Worm (Caenorhabditis elegans) whole organism, midembryonic: ENCODE measurements around the gene C05A9.2.

Experiments used
- T22C8.4 ChIP-seq: fragments of 200-800 bp; sonication (Bioruptor generic); IDR thresholded peaks from 2 replicates; pipeline ENCODE4 v1.3.6; 2022; ENCODE audit warnings: missing genetic modification characterization, missing compliant biosample characterization
- cog-1 ChIP-seq: sonication (generic microtip); optimal IDR thresholded peaks from 2 replicates; lab custom pipeline; 2016; ENCODE audit warnings: missing genetic modification characterization, missing compliant biosample characterization
- flt-1 ChIP-seq: fragments of 200-800 bp; sonication (Bioruptor generic); IDR thresholded peaks from 2 replicates; pipeline ENCODE4 v1.3.6; 2022; ENCODE audit warnings: missing genetic modification characterization, missing compliant biosample characterization
- klf-2 ChIP-seq: fragments of 200-800 bp; sonication (Bioruptor generic); conservative IDR thresholded peaks from 2 replicates; pipeline ENCODE4 v1.3.6; 2022; ENCODE audit warnings: missing genetic modification reagents, missing genetic modification characterization, missing compliant biosample characterization
- med-1 ChIP-seq: sonication (generic microtip); optimal IDR thresholded peaks from 2 replicates; lab custom pipeline; 2017; ENCODE audit warnings: missing genetic modification characterization, mild to moderate bottlenecking, missing compliant biosample characterization, antibody characterized with exemption, missing genetic modification reagents; ENCODE audit not compliant: insufficient read depth
- ref-1 ChIP-seq: fragments of 200-800 bp; sonication (Bioruptor generic); conservative IDR thresholded peaks from 2 replicates; pipeline ENCODE4 v1.3.6; 2022; ENCODE audit warnings: missing genetic modification reagents, missing genetic modification characterization, missing compliant biosample characterization
- tab-1 ChIP-seq: fragments of 200-800 bp; sonication (Bioruptor generic); IDR thresholded peaks from 2 replicates; pipeline ENCODE4 v1.3.6; 2022; ENCODE audit warnings: missing genetic modification characterization, missing compliant biosample characterization
- ztf-23 ChIP-seq: fragments of 200-800 bp; sonication (Bioruptor generic); IDR thresholded peaks from 2 replicates; pipeline ENCODE4 v1.3.6; 2022; ENCODE audit warnings: missing genetic modification reagents, missing genetic modification characterization, missing compliant biosample characterization
- ztf-29 ChIP-seq: fragments of 200-800 bp; sonication (Bioruptor generic); IDR thresholded peaks from 2 replicates; pipeline ENCODE4 v1.3.6; 2022; ENCODE audit warnings: missing genetic modification reagents, missing genetic modification characterization, missing compliant biosample characterization

Gene C05A9.2

ce11 chrX:10877138-10877743, 32.8 kb upstream of the C05A9.2 start, which contains the start of gene pgp-6:
Gene pgp-6, minus strand, starts transcription at chrX:10877425.
- TF ChIP-seq T22C8.4 (GFP tag; lab: Robert Waterston, UW) (no peak), klf-2 (GFP tag; lab: Robert Waterston, UW) (no peak), med-1 (no peak), ztf-29 (GFP tag; lab: Robert Waterston, UW) (no peak), cog-1 (tag; lab: Kevin White, UChicago) (no peak), ref-1 (GFP tag; lab: Robert Waterston, UW) (no peak), tab-1 (GFP tag; lab: Robert Waterston, UW) (no peak), flt-1 (GFP tag; lab: Robert Waterston, UW) (no peak), ztf-23 (GFP tag; lab: Robert Waterston, UW) (no peak)

DNA sequence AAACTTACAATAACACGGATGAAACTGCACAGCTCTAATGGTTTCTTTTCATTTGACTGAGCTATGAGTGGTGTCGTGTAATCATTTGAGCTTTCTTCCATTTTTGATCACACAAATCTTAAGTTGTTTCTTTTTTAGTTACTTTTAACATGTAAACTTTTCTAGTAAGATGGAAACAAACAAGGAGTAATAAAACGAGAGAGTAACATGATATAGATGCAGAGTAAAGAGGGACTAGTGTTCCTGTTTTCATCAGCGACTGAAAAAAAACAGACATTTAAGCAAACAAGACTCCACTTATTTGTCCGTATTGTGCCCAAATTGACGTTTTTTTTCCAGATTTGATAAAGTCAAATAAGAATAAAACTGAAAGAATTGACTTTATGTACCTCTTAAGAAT, 25.7 kb upstream of the C05A9.2 start, which contains the start of gene pgp-7:
TSS of gene pgp-7 (minus strand) at position 101 of the 400 bp plus-strand sequence.
- no peak for TF ChIP-seq ref-1 (GFP tag; lab: Robert Waterston, UW)
- no peak for TF ChIP-seq flt-1 (GFP tag; lab: Robert Waterston, UW)
- no peak for TF ChIP-seq ztf-29 (GFP tag; lab: Robert Waterston, UW)
- TF ChIP-seq ztf-23 (GFP tag; lab: Robert Waterston, UW) = no peak
- no peak for TF ChIP-seq tab-1 (GFP tag; lab: Robert Waterston, UW)
- TF ChIP-seq med-1 = no peak
- TF ChIP-seq cog-1 (tag; lab: Kevin White, UChicago) = no peak
- TF ChIP-seq T22C8.4 (GFP tag; lab: Robert Waterston, UW) = no peak

ce11 chrX:10864322-10864721, 19.8 kb upstream of the C05A9.2 start, which contains the start of gene pgp-8:
Gene pgp-8, minus strand, starts transcription at chrX:10864422.
- TF ChIP-seq cog-1 (tag; lab: Kevin White, UChicago) (no peak), flt-1 (GFP tag; lab: Robert Waterston, UW) (no peak)

DNA sequence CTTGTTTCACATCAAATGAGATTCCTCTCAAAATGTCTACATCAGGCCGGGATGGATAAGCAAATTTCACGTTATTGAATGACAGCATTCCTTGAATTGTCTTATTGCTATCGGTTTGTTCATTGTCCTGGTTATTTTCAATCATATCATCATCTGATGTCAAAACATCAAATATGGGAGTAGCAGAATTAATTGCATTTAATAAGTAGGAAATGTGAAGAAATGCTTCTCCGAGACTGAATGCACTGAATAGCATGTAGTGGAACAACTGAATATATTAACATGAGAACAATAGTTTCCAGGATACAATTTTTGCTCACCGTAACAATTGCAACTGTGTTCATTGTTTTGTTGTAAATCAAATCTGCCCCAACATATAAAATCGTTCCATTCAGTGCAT, 18.1 kb upstream of the C05A9.2 start:
- TF ChIP-seq ref-1 (GFP tag; lab: Robert Waterston, UW) = no peak
- TF ChIP-seq cog-1 (tag; lab: Kevin White, UChicago) = no peak
- no peak for TF ChIP-seq med-1

DNA sequence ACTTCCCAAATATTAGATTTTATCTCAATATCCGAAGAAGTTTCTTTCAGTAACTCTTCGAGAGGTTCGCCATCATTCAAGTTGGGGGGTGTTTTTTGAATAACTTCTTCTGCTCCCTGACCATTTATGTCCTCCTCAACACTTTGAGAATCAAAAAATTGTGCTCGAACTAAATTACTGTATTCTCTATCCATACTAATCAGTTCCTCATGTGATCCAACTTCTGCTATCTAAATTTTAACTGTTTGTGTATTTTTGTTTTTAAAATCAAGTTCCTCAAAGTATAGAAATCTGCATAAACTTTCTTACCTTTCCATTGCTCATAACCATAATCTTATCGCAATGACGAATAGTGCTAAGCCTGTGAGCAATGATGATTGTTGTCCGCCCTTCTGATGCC, 17.2 kb upstream of the C05A9.2 start:
- TF ChIP-seq med-1 (no peak), tab-1 (GFP tag; lab: Robert Waterston, UW) (no peak), ref-1 (GFP tag; lab: Robert Waterston, UW) (no peak)

DNA sequence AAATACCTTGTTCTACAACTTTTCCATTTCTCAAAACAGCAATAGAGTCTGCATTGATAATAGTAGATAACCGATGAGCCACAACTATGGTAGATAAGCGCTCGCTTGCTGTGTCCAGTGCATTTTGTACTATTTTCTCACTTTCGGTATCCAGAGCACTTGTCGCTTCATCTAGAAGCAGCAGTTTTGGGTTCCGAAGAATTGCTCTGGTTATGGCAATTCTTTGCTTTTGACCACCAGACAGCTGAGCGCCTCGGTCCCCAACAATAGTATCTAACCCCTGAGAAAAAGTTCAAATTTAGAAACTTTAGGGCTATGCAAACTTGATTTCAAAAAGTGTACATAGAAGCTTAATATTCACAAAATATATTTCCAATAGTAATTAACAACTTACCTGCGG, 15.1 kb upstream of the C05A9.2 start:
- TF ChIP-seq T22C8.4 (GFP tag; lab: Robert Waterston, UW) = no peak
- no peak for TF ChIP-seq ztf-23 (GFP tag; lab: Robert Waterston, UW)
- no peak for TF ChIP-seq ztf-29 (GFP tag; lab: Robert Waterston, UW)
- TF ChIP-seq cog-1 (tag; lab: Kevin White, UChicago) = no peak
- TF ChIP-seq klf-2 (GFP tag; lab: Robert Waterston, UW) = no peak
- TF ChIP-seq med-1 = no peak
- no peak for TF ChIP-seq ref-1 (GFP tag; lab: Robert Waterston, UW)

- no peak for TF ChIP-seq ref-1 (GFP tag; lab: Robert Waterston, UW)
Measured at ce11 chrX:10859211-10859610, 14.7 kb upstream of the C05A9.2 start, which contains the start of gene pgp-5. Gene pgp-5, minus strand, starts transcription at chrX:10859297.

DNA sequence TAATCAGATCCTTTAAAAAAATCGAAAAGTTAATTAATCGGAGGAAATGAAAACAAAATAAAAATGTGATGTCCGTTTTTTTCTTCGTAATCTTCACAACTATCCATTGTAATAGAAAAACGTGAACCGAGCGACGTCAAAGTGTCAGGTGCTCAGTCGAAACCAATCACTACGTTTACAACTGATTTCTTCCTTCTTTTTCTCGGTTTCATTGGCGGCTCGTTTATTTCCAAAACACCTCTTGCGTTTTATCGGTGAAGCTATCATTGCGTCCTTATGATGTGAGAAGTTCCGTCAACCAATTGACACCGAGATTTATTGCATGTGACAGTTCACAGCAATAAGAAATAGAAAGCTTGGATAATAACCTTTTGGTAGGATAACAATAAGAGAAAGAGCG, 8.8 kb upstream of the C05A9.2 start:
- TF ChIP-seq cog-1 (tag; lab: Kevin White, UChicago) (no peak), ztf-23 (GFP tag; lab: Robert Waterston, UW) (no peak), med-1 (no peak)

ce11 chrX:10851735-10852134, 7.3 kb upstream of the C05A9.2 start:
- TF ChIP-seq cog-1 (tag; lab: Kevin White, UChicago) (no peak), T22C8.4 (GFP tag; lab: Robert Waterston, UW) (no peak), ztf-29 (GFP tag; lab: Robert Waterston, UW) (no peak), klf-2 (GFP tag; lab: Robert Waterston, UW) (no peak), tab-1 (GFP tag; lab: Robert Waterston, UW) (no peak), med-1 (no peak)

ce11 chrX:10851202-10851601, 6.7 kb upstream of the C05A9.2 start:
- TF ChIP-seq ztf-29 (GFP tag; lab: Robert Waterston, UW) (no peak), med-1 (no peak), ztf-23 (GFP tag; lab: Robert Waterston, UW) (no peak), T22C8.4 (GFP tag; lab: Robert Waterston, UW) (no peak), cog-1 (tag; lab: Kevin White, UChicago) (no peak), tab-1 (GFP tag; lab: Robert Waterston, UW) (no peak), ref-1 (GFP tag; lab: Robert Waterston, UW) (no peak), klf-2 (GFP tag; lab: Robert Waterston, UW) (no peak), flt-1 (GFP tag; lab: Robert Waterston, UW) (no peak)

DNA sequence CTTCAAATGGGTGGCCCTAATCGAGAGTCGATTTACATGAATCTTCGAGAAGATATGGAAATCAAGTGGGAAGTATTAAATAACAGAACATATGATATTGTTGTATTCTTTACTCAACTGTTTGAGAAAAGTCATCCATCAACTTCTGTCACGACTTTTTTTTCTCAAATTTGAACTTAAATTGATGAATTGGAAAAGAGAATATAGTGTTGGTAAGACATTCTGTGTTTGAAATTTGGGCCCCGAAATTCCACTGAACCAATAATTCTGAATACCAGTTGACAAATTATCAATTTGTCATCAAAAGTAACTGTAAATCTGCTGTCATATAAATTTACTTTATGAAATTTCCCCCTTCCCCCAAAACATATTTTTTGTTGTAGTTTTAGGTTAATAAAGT, 2.4 kb upstream of the C05A9.2 start:
- TF ChIP-seq ref-1 (GFP tag; lab: Robert Waterston, UW) = no peak
- no peak for TF ChIP-seq tab-1 (GFP tag; lab: Robert Waterston, UW)
- no peak for TF ChIP-seq flt-1 (GFP tag; lab: Robert Waterston, UW)
- TF ChIP-seq ztf-23 (GFP tag; lab: Robert Waterston, UW) = no peak
- no peak for TF ChIP-seq cog-1 (tag; lab: Kevin White, UChicago)
